Fruit fly (Drosophila melanogaster): ENCODE measurements around the gene hoe1.

Gene hoe1

DNA sequence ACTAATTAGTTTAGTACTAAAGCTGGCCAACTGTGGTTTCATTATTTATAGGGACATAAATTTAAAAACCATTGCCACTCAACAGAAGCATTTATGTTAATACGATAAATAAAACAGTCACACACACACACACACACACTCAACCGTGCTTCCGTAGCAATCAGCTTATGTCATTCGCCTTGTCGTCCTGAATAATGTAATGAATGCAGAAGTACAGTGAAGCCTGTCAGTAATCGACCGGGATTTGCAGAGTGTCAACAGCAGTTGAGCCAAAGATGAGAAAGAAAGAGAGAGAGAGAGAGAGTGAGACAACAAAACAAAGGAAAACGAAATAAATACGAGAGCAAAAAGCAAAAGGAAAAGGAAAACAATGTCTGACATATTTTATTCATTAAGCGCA is 63.8 kb downstream of the hoe1 start:
- TF ChIP-seq Pif1B (GFP tag; optimal IDR thresholded peaks at IDR 0.05): no peak
- no peak for TF ChIP-seq fd96Ca (GFP tag; IDR thresholded peaks at IDR 0.05)
- no peak for TF ChIP-seq gl (tag; optimal IDR thresholded peaks at IDR 0.05)
- no peak for TF ChIP-seq CG17806 (tag; optimal IDR thresholded peaks at IDR 0.05)
- no peak for TF ChIP-seq CG12605 (GFP tag; IDR thresholded peaks at IDR 0.05)
- TF ChIP-seq CG34367 (tag; optimal IDR thresholded peaks at IDR 0.05): no peak
- no peak for TF ChIP-seq CG14655 (GFP tag; optimal IDR thresholded peaks at IDR 0.05)
- no peak for TF ChIP-seq CG8301 (tag; optimal IDR thresholded peaks at IDR 0.05)
- TF ChIP-seq CG10348 (GFP tag; IDR thresholded peaks at IDR 0.05): no peak
- TF ChIP-seq CG9948 (tag; optimal IDR thresholded peaks at IDR 0.05): no peak
- no peak for TF ChIP-seq EcR (GFP tag; optimal IDR thresholded peaks at IDR 0.05)
- TF ChIP-seq Snoo (tag; optimal IDR thresholded peaks at IDR 0.05): no peak
- TF ChIP-seq CG15710 (tag; optimal IDR thresholded peaks at IDR 0.05): no peak
- no peak for TF ChIP-seq Ets98B (GFP tag; IDR thresholded peaks at IDR 0.05)

DNA sequence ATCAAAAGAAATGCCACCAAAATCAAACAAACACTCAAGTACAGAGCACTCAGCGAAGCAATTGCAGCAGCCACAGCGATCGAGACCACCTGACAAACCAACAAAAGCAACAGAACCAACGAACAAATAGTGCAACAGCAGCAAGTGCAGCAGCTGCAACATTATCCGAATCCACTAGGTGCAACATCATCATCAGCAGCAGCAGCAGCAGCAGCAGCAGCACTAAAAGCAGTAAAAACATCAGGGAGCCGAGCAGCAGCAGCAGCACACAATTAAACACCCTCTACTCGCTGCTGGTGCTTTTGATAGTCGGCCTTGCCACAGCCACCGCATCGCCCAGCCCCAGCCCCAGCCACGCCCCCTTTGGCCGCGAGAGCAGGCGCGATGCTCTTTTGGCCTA is 66.8 kb downstream of the hoe1 start:
- TF ChIP-seq CG8301 (tag; optimal IDR thresholded peaks at IDR 0.05) (no peak), CG9948 (tag; optimal IDR thresholded peaks at IDR 0.05) (no peak), CG15710 (tag; optimal IDR thresholded peaks at IDR 0.05) (no peak), CG4496 (GFP tag; IDR thresholded peaks at IDR 0.05) (no peak), CG8159 (tag; optimal IDR thresholded peaks at IDR 0.05) (no peak), Snoo (tag; optimal IDR thresholded peaks at IDR 0.05) (no peak), CG32121 (GFP tag; IDR thresholded peaks at IDR 0.05) (no peak), CG17806 (tag; optimal IDR thresholded peaks at IDR 0.05) (no peak), gl (tag; optimal IDR thresholded peaks at IDR 0.05) (no peak), fd96Ca (GFP tag; IDR thresholded peaks at IDR 0.05) (no peak), CG10348 (GFP tag; IDR thresholded peaks at IDR 0.05) (no peak), rn (GFP tag; IDR thresholded peaks at IDR 0.05) (no peak)

DNA sequence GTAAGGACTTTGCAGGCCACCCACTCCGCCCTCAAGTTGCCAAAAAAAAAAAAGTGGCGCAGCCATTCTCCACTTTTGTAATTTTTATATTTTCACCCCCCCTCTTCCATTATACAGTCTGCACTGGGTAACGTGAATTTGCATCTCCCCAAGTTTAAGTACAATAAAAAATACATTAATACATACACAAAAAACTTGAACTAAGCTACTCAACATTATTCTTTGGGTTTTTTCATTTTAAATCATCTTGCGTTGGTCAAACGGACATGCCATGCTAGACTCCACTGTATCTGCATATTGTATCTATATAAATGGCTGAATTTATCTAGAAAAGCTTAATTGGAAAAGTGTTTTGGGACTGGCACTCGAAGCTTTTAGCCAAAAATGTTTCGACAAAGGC is 70.7 kb downstream of the hoe1 start:
- TF ChIP-seq CG34367 (tag; optimal IDR thresholded peaks at IDR 0.05) (no peak), Ets98B (GFP tag; IDR thresholded peaks at IDR 0.05) (0 out of 2 replicates have a peak, but pooled peaks have one; percentile 12)
